Fruit fly (Drosophila melanogaster) whole organism, embryonic: ENCODE measurements around the gene hang.

Experiments used
- CG10979 ChIP-seq: fragments of 200-800 bp; sonication (Bioruptor generic); optimal IDR thresholded peaks from 2 replicates; lab custom pipeline; 2018; ENCODE audit warnings: missing biosample characterization, mild to moderate bottlenecking, missing genetic modification characterization, moderate library complexity
- CG11093 ChIP-seq: fragments of 200-800 bp; sonication (Bioruptor generic); IDR thresholded peaks from 3 replicates; pipeline ENCODE4 v1.3.6; 2022; ENCODE audit warnings: missing biosample characterization, missing genetic modification characterization
- CG11456 ChIP-seq: fragments of 200-800 bp; sonication (Bioruptor generic); IDR thresholded peaks from 3 replicates; pipeline ENCODE4 v1.3.6; 2022; ENCODE audit warnings: missing biosample characterization, missing genetic modification characterization
- CG12299 ChIP-seq: fragments of 200-800 bp; sonication (Bioruptor generic); optimal IDR thresholded peaks from 2 replicates; lab custom pipeline; 2018; ENCODE audit warnings: missing biosample characterization, mild to moderate bottlenecking, missing genetic modification characterization
- CG13287 ChIP-seq: fragments of 200-800 bp; sonication (Bioruptor generic); IDR thresholded peaks from 2 replicates; pipeline ENCODE4 v1.3.6; 2022; ENCODE audit warnings: missing biosample characterization, missing genetic modification characterization; ENCODE audit not compliant: partially characterized antibody
- CG13775 ChIP-seq: fragments of 200-800 bp; sonication (Bioruptor generic); optimal IDR thresholded peaks from 3 replicates; lab custom pipeline; 2017; ENCODE audit warnings: missing biosample characterization, mild to moderate bottlenecking, missing genetic modification characterization
- CG17186 ChIP-seq: fragments of 200-800 bp; sonication (Bioruptor generic); optimal IDR thresholded peaks from 3 replicates; lab custom pipeline; 2017; ENCODE audit warnings: missing biosample characterization, missing genetic modification reagents, missing genetic modification characterization
- CG17359 ChIP-seq: fragments of 200-800 bp; sonication (Bioruptor generic); optimal IDR thresholded peaks from 3 replicates; lab custom pipeline; 2018; ENCODE audit warnings: missing biosample characterization, mild to moderate bottlenecking, missing genetic modification characterization, moderate library complexity
- CG18764 ChIP-seq: fragments of 200-800 bp; sonication (Bioruptor generic); optimal IDR thresholded peaks from 3 replicates; lab custom pipeline; 2016; ENCODE audit warnings: missing biosample characterization, missing genetic modification characterization
- CG2202 ChIP-seq: fragments of 200-800 bp; sonication (Bioruptor generic); optimal IDR thresholded peaks from 2 replicates; lab custom pipeline; 2018; ENCODE audit warnings: missing biosample characterization, mild to moderate bottlenecking, missing genetic modification characterization
- CG2712 ChIP-seq: fragments of 200-800 bp; optimal IDR thresholded peaks from 3 replicates; lab custom pipeline; 2019; ENCODE audit warnings: missing biosample characterization, mild to moderate bottlenecking, missing genetic modification characterization, moderate library complexity
- CG3995 ChIP-seq: fragments of 200-800 bp; sonication (Bioruptor generic); optimal IDR thresholded peaks from 3 replicates; lab custom pipeline; 2016; ENCODE audit warnings: missing biosample characterization, missing genetic modification characterization
- CG4730 ChIP-seq: fragments of 200-800 bp; sonication (Bioruptor generic); IDR thresholded peaks from 2 replicates; pipeline ENCODE4 v1.3.6; 2022; ENCODE audit warnings: missing biosample characterization, missing genetic modification characterization
- CG5180 ChIP-seq: fragments of 200-800 bp; sonication (Bioruptor generic); optimal IDR thresholded peaks from 3 replicates; lab custom pipeline; 2017; ENCODE audit warnings: missing biosample characterization, missing genetic modification characterization, mild to moderate bottlenecking, moderate library complexity, missing genetic modification reagents
- CG6791 ChIP-seq: fragments of 200-800 bp; sonication (Bioruptor generic); IDR thresholded peaks from 3 replicates; pipeline ENCODE4 v1.3.6; 2022; ENCODE audit warnings: missing biosample characterization, missing genetic modification characterization; ENCODE audit not compliant: partially characterized antibody
- CG8089 ChIP-seq: fragments of 200-800 bp; sonication (Bioruptor generic); optimal IDR thresholded peaks from 3 replicates; lab custom pipeline; 2016; ENCODE audit warnings: missing biosample characterization, missing genetic modification characterization
- CG8359 ChIP-seq: fragments of 200-800 bp; sonication (Bioruptor generic); optimal IDR thresholded peaks from 2 replicates; lab custom pipeline; 2017; ENCODE audit warnings: missing biosample characterization, mild to moderate bottlenecking, missing genetic modification characterization, borderline replicate concordance
- Chrac-16 ChIP-seq: fragments of 200-800 bp; sonication (Bioruptor generic); optimal IDR thresholded peaks from 3 replicates; lab custom pipeline; 2016; ENCODE audit warnings: missing biosample characterization, missing genetic modification characterization
- Elba2 ChIP-seq: fragments of 200-800 bp; sonication (Bioruptor generic); optimal IDR thresholded peaks from 3 replicates; lab custom pipeline; 2016; ENCODE audit warnings: missing biosample characterization, missing genetic modification characterization
- Hand ChIP-seq: fragments of 200-800 bp; sonication (Bioruptor generic); optimal IDR thresholded peaks from 2 replicates; lab custom pipeline; 2017; ENCODE audit warnings: mild to moderate bottlenecking, missing biosample characterization, missing genetic modification reagents, missing genetic modification characterization
- Hmx ChIP-seq: fragments of 200-800 bp; sonication (Bioruptor generic); optimal IDR thresholded peaks from 2 replicates; lab custom pipeline; 2016; ENCODE audit warnings: missing biosample characterization, missing genetic modification characterization
- Med ChIP-seq: fragments of 200-800 bp; sonication (Bioruptor generic); peaks from one replicate; lab custom pipeline; 2016; ENCODE audit warnings: missing biosample characterization, missing genetic modification characterization, mild to moderate bottlenecking, inconsistent platforms, moderate library complexity
- Ptx1 ChIP-seq: fragments of 200-800 bp; sonication (Bioruptor generic); IDR thresholded peaks from 2 replicates; pipeline ENCODE4 v1.3.6; 2022; ENCODE audit warnings: missing biosample characterization, missing genetic modification characterization
- Rx ChIP-seq: fragments of 200-800 bp; sonication (Bioruptor generic); IDR thresholded peaks from 2 replicates; pipeline ENCODE4 v1.3.6; 2022; ENCODE audit warnings: missing biosample characterization, missing genetic modification characterization
- Scr ChIP-seq: fragments of 200-800 bp; sonication (Bioruptor generic); IDR thresholded peaks from 2 replicates; pipeline ENCODE4 v1.3.6; 2022; ENCODE audit warnings: missing biosample characterization, missing genetic modification characterization; ENCODE audit not compliant: partially characterized antibody
- ase ChIP-seq: fragments of 200-800 bp; sonication (Bioruptor generic); IDR thresholded peaks from 3 replicates; pipeline ENCODE4 v1.3.6; 2022; ENCODE audit warnings: missing biosample characterization, missing genetic modification characterization
- dimm ChIP-seq: fragments of 200-800 bp; sonication (Bioruptor generic); IDR thresholded peaks from 2 replicates; pipeline ENCODE4 v1.3.6; 2022; ENCODE audit warnings: missing biosample characterization, missing genetic modification characterization
- dmrt11E ChIP-seq: fragments of 200-800 bp; sonication (Bioruptor generic); optimal IDR thresholded peaks from 3 replicates; lab custom pipeline; 2018; ENCODE audit warnings: missing biosample characterization, mild to moderate bottlenecking, missing genetic modification characterization, moderate library complexity
- dysf ChIP-seq: fragments of 200-800 bp; sonication (Bioruptor generic); IDR thresholded peaks from 3 replicates; pipeline ENCODE4 v1.3.6; 2022; ENCODE audit warnings: missing biosample characterization, missing genetic modification characterization
- en ChIP-seq: fragments of 200-800 bp; sonication (Bioruptor generic); optimal IDR thresholded peaks from 2 replicates; lab custom pipeline; 2016; ENCODE audit warnings: missing biosample characterization, missing genetic modification characterization
- esg ChIP-seq: fragments of 200-800 bp; sonication (Bioruptor generic); conservative IDR thresholded peaks from 2 replicates; pipeline ENCODE4 v1.3.6; 2022; ENCODE audit warnings: missing biosample characterization, missing genetic modification characterization
- ewg ChIP-seq: fragments of 200-800 bp; sonication (Bioruptor generic); optimal IDR thresholded peaks from 3 replicates; lab custom pipeline; 2017; ENCODE audit warnings: mild to moderate bottlenecking, missing biosample characterization, missing genetic modification reagents, missing genetic modification characterization
- exex ChIP-seq: fragments of 200-800 bp; sonication (Bioruptor generic); optimal IDR thresholded peaks from 4 replicates; lab custom pipeline; 2018; ENCODE audit warnings: missing biosample characterization, mild to moderate bottlenecking, missing genetic modification characterization, moderate library complexity
- hb ChIP-seq: fragments of 200-800 bp; sonication (Bioruptor generic); IDR thresholded peaks from 3 replicates; pipeline ENCODE4 v1.3.6; 2022; ENCODE audit warnings: missing biosample characterization, missing genetic modification characterization; ENCODE audit not compliant: partially characterized antibody
- hth ChIP-seq: fragments of >200 bp; optimal IDR thresholded peaks from 2 replicates; lab custom pipeline; 2017; ENCODE audit warnings: inconsistent platforms
- insv ChIP-seq, 2 experiments: fragments of 200-800 bp; sonication (Bioruptor generic); optimal IDR thresholded peaks; 3 replicates each; lab custom pipeline; 2016 to 2018; ENCODE audit warnings: missing biosample characterization in 2 of 2, missing genetic modification characterization in 2 of 2
- inv ChIP-seq: fragments of 200-800 bp; sonication (Bioruptor generic); IDR thresholded peaks from 2 replicates; pipeline ENCODE4 v1.3.6; 2022; ENCODE audit warnings: missing biosample characterization, missing genetic modification characterization; ENCODE audit not compliant: partially characterized antibody
- ken ChIP-seq: fragments of 200-800 bp; sonication (Bioruptor generic); IDR thresholded peaks from 3 replicates; pipeline ENCODE4 v1.3.6; 2022; ENCODE audit warnings: missing biosample characterization, missing genetic modification characterization
- mld ChIP-seq: fragments of 200-800 bp; sonication (Bioruptor generic); IDR thresholded peaks from 3 replicates; pipeline ENCODE4 v1.3.6; 2022; ENCODE audit warnings: missing biosample characterization, missing genetic modification characterization; ENCODE audit not compliant: partially characterized antibody
- phol ChIP-seq: fragments of 200-800 bp; sonication (Bioruptor generic); optimal IDR thresholded peaks from 3 replicates; lab custom pipeline; 2018; ENCODE audit warnings: missing biosample characterization, mild to moderate bottlenecking, missing genetic modification characterization, moderate library complexity
- pros ChIP-seq: fragments of 200-800 bp; sonication (Bioruptor generic); optimal IDR thresholded peaks from 3 replicates; lab custom pipeline; 2019; ENCODE audit warnings: missing biosample characterization, mild to moderate bottlenecking, missing genetic modification characterization, moderate library complexity
- row ChIP-seq: fragments of 200-800 bp; sonication (Bioruptor generic); IDR thresholded peaks from 3 replicates; pipeline ENCODE4 v1.3.6; 2022; ENCODE audit warnings: missing biosample characterization, missing genetic modification characterization
- run ChIP-seq: fragments of 200-800 bp; sonication (Bioruptor generic); optimal IDR thresholded peaks from 3 replicates; lab custom pipeline; 2018; ENCODE audit warnings: missing biosample characterization, mild to moderate bottlenecking, missing genetic modification characterization
- salm ChIP-seq: fragments of 200-800 bp; sonication (Bioruptor generic); optimal IDR thresholded peaks from 2 replicates; lab custom pipeline; 2018; ENCODE audit warnings: missing biosample characterization, mild to moderate bottlenecking, missing genetic modification characterization
- sens ChIP-seq: fragments of 200-800 bp; sonication (Bioruptor generic); peaks from one replicate; lab custom pipeline; 2016; ENCODE audit warnings: missing biosample characterization, missing genetic modification characterization
- sob ChIP-seq: fragments of 200-800 bp; sonication (Bioruptor generic); IDR thresholded peaks from 2 replicates; pipeline ENCODE4 v1.3.6; 2022; ENCODE audit warnings: missing biosample characterization, missing genetic modification characterization
- sr ChIP-seq: fragments of 200-800 bp; sonication (Bioruptor generic); IDR thresholded peaks from 3 replicates; pipeline ENCODE4 v1.3.6; 2022; ENCODE audit warnings: missing biosample characterization, missing genetic modification characterization
- stc ChIP-seq: fragments of 200-800 bp; sonication (Bioruptor generic); IDR thresholded peaks from 2 replicates; pipeline ENCODE4 v1.3.6; 2022; ENCODE audit warnings: missing biosample characterization, missing genetic modification characterization
- sug ChIP-seq: fragments of 200-800 bp; optimal IDR thresholded peaks from 2 replicates; lab custom pipeline; 2019; ENCODE audit warnings: missing biosample characterization, mild to moderate bottlenecking, missing genetic modification characterization, moderate library complexity
- tgo ChIP-seq: fragments of 200-800 bp; sonication (Bioruptor generic); IDR thresholded peaks from 3 replicates; pipeline ENCODE4 v1.3.6; 2022; ENCODE audit warnings: missing biosample characterization, missing genetic modification characterization
- tna ChIP-seq: fragments of 200-800 bp; sonication (Bioruptor generic); IDR thresholded peaks from 2 replicates; pipeline ENCODE4 v1.3.6; 2022; ENCODE audit warnings: missing biosample characterization, missing genetic modification characterization; ENCODE audit not compliant: partially characterized antibody

The hang gene

DNA sequence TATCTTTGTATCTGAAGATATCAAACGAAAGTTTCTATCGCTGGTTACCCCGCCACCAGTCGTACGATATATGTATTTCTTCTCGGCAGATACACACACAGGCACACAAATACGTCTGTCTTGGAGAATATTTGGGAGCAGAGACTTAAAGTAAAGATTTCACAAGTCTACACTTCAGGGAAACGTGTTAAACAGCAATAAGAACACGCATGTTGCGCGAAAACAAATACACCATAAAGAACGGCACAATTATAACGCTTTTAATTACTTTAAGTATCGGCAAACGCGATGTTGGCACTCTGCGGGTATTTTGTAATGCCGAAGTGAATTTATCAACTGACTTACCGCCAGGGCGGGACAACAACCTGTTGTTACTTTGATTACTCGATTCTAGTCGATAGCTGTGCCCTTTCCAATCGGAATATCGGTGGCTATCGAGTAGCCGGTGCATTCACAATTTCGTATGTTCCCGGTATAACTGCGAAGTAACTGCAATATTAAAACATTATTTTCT is 675 bp upstream of the hang start, which contains the start of gene AnxB11 (continued):
- TF ChIP-seq tgo (GFP tag; lab: Robert Waterston, UW) (no peak), hth (lab: Kevin White, UChicago) (no peak), Ptx1 (GFP tag; lab: Robert Waterston, UW) (no peak), ken (GFP tag; lab: Robert Waterston, UW) (no peak), Hmx (GFP tag; lab: Kevin White, UChicago) (no peak), dmrt11E (tag; lab: Kevin White, UChicago) (no peak), Chrac-16 (no peak), exex (tag; lab: Kevin White, UChicago) (no peak), CG8089 (GFP tag; lab: Kevin White, UChicago) (no peak), CG5180 (GFP tag; lab: Kevin White, UChicago) (no peak), mld (GFP tag; lab: Robert Waterston, UW) (peak; percentile 66; the same call in 2 of the 3 replicates), CG2712 (peak; percentile 23), sob (GFP tag; lab: Robert Waterston, UW) (peak; percentile 26; the same call in 1 of the 2 replicates), Scr (GFP tag; lab: Robert Waterston, UW) (0 out of 2 replicates have a peak, but pooled peaks have one; percentile 48), ewg (no peak), run (tag; lab: Kevin White, UChicago) (no peak), sr (GFP tag; lab: Robert Waterston, UW) (no peak), Elba2 (GFP tag; lab: Kevin White, UChicago) (no peak), CG12299 (tag; lab: Kevin White, UChicago) (no peak), insv (GFP tag; optimal IDR thresholded peaks at IDR 0.05; lab: Kevin White, UChicago) (peak in 1 of 2 experiments; percentile 82), CG3995 (GFP tag; lab: Kevin White, UChicago) (peak; percentile 26), Med (peak; percentile 76), Rx (no peak), Hand (GFP tag; lab: Kevin White, UChicago) (no peak), sug (tag; lab: Kevin White, UChicago) (no peak), CG17359 (tag; lab: Kevin White, UChicago) (no peak), CG2202 (tag; lab: Kevin White, UChicago) (no peak), CG11456 (GFP tag; lab: Robert Waterston, UW) (no peak), CG13775 (GFP tag; lab: Kevin White, UChicago) (no peak), CG11093 (GFP tag; lab: Robert Waterston, UW) (no peak), CG17186 (GFP tag; lab: Kevin White, UChicago) (no peak), row (no peak), stc (GFP tag; lab: Robert Waterston, UW) (no peak), CG8359 (GFP tag; lab: Kevin White, UChicago) (no peak), dimm (GFP tag; lab: Robert Waterston, UW) (no peak), CG6791 (GFP tag; lab: Robert Waterston, UW) (peak; percentile 76), CG10979 (tag; lab: Kevin White, UChicago) (peak; percentile 7), CG13287 (GFP tag; lab: Robert Waterston, UW) (no peak; the same call in 1 of the 2 replicates), esg (no peak), CG18764 (GFP tag; lab: Kevin White, UChicago) (no peak), pros (GFP tag; lab: Kevin White, UChicago) (peak; percentile 51), tna (GFP tag; lab: Robert Waterston, UW) (peak; percentile 68), dysf (GFP tag; lab: Robert Waterston, UW) (no peak), phol (tag; lab: Kevin White, UChicago) (no peak), ase (GFP tag; lab: Robert Waterston, UW) (no peak), sens (no peak), inv (GFP tag; lab: Robert Waterston, UW) (no peak), en (no peak), CG4730 (GFP tag; lab: Robert Waterston, UW) (no peak), salm (tag; lab: Kevin White, UChicago) (no peak), hb (peak; percentile 42; the same call in 2 of the 3 replicates)
